Worm (Caenorhabditis elegans) whole organism, late embryonic: ENCODE data around the gene sos-1.

ENCODE experiments used
- ama-1 ChIP-seq: fragments of 150-350 bp; optimal IDR thresholded peaks from 2 replicates; lab custom pipeline; 2014
- ceh-45 ChIP-seq: fragments of 200-800 bp; sonication (Bioruptor generic); IDR thresholded peaks from 2 replicates; pipeline ENCODE4 v1.3.6; 2022; ENCODE audit warnings: missing genetic modification reagents, missing genetic modification characterization, missing compliant biosample characterization
- elt-2 ChIP-seq: sonication (generic microtip); optimal IDR thresholded peaks from 2 replicates; lab custom pipeline; 2016; ENCODE audit warnings: missing genetic modification reagents, missing genetic modification characterization, missing compliant biosample characterization
- fkh-10 ChIP-seq: fragments of 150-350 bp; optimal IDR thresholded peaks from 2 replicates; lab custom pipeline; 2014; ENCODE audit warnings: missing biosample characterization, missing genetic modification reagents, missing genetic modification characterization
- hlh-30 ChIP-seq: sonication (generic microtip); optimal IDR thresholded peaks from 2 replicates; lab custom pipeline; 2017; ENCODE audit warnings: antibody characterized with exemption, missing genetic modification characterization, missing compliant biosample characterization; ENCODE audit not compliant: insufficient read depth
- lin-11 ChIP-seq: fragments of 200-800 bp; sonication (Bioruptor generic); optimal IDR thresholded peaks from 2 replicates; lab custom pipeline; 2018; ENCODE audit warnings: mild to moderate bottlenecking, missing genetic modification characterization, missing compliant biosample characterization
- nhr-11 ChIP-seq: fragments of 150-350 bp; optimal IDR thresholded peaks from 2 replicates; lab custom pipeline; 2014; ENCODE audit warnings: missing biosample characterization, missing genetic modification characterization
- pax-1 ChIP-seq: fragments of 150-350 bp; optimal IDR thresholded peaks from 2 replicates; lab custom pipeline; 2014; ENCODE audit warnings: missing biosample characterization, missing genetic modification characterization
- pha-4 ChIP-seq: fragments of 150-350 bp; optimal IDR thresholded peaks from 2 replicates; lab custom pipeline; 2018; ENCODE audit warnings: missing biosample characterization, missing genetic modification reagents, missing genetic modification characterization
- unc-3 ChIP-seq, 2 experiments: fragments of 200-800 bp in 1 of 2; sonication (Bioruptor generic) in 1 of 2; sonication (generic microtip) in 1 of 2; conservative IDR thresholded peaks in 1 of 2; optimal IDR thresholded peaks in 1 of 2; 2 replicates each; pipeline versions ENCODE4 v1.3.6 to Lab custom; 2016 to 2022; ENCODE audit warnings: missing compliant biosample characterization in 2 of 2, missing genetic modification characterization in 2 of 2, missing genetic modification reagents in 1 of 2
- unc-42 ChIP-seq: sonication (generic microtip); optimal IDR thresholded peaks from 2 replicates; lab custom pipeline; 2016; ENCODE audit warnings: missing genotype, missing genetic modification characterization, missing compliant biosample characterization
- unc-86 ChIP-seq: sonication (generic microtip); optimal IDR thresholded peaks from 2 replicates; lab custom pipeline; 2016; ENCODE audit warnings: missing genetic modification characterization, missing compliant biosample characterization

DNA sequence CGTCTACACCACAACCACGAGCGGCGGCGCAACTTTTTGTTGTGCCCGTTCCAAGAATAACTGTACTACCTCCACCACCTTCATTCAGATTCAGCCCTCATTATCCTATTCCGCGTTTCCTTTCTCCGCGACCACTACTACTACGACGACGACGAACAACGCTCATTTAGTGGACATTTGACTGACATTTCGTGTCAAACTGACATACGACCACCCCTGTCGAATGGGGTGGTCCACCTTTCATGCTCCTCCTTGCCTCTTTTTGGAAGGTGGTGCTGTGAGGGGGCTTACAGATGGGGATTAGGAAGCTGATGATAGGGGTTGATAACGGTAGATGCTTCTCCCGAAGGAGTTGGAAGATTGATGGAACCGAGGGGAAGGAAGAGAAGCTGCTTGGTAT lies 42.0 kb downstream of the sos-1 start:
- no peak for TF ChIP-seq ama-1 (lab: Kevin White, UChicago)
- no peak for TF ChIP-seq unc-42 (tag; lab: Kevin White, UChicago)
- no peak for TF ChIP-seq unc-86
- TF ChIP-seq ceh-45 (GFP tag; lab: Robert Waterston, UW) = no peak
- TF ChIP-seq pha-4 = no peak
- TF ChIP-seq fkh-10 = no peak
- no peak for TF ChIP-seq lin-11
- no peak for TF ChIP-seq hlh-30
- no peak for TF ChIP-seq unc-3 (GFP tag; conservative IDR thresholded peaks at IDR 0.05; lab: Robert Waterston, UW)
- no peak for TF ChIP-seq unc-3 (tag; optimal IDR thresholded peaks at IDR 0.05; lab: Kevin White, UChicago)
- TF ChIP-seq pax-1 (tag; lab: Kevin White, UChicago) = no peak
- no peak for TF ChIP-seq nhr-11 (tag; lab: Kevin White, UChicago)
- TF ChIP-seq elt-2 = no peak
